Fruit fly (Drosophila melanogaster) whole organism, embryonic: ENCODE measurements around the gene CG4338.

Experiments
- ATbp ChIP-seq: fragments of 200-800 bp; sonication (Bioruptor generic); optimal IDR thresholded peaks from 2 replicates; lab custom pipeline; 2017; ENCODE audit warnings: missing biosample characterization, mild to moderate bottlenecking, missing genetic modification characterization, missing genetic modification reagents
- Abd-B ChIP-seq: fragments of 200-800 bp; sonication (Bioruptor generic); optimal IDR thresholded peaks from 2 replicates; lab custom pipeline; 2018; ENCODE audit warnings: missing biosample characterization, mild to moderate bottlenecking, missing genetic modification characterization, moderate library complexity
- Aef1 ChIP-seq: fragments of 200-800 bp; sonication (Bioruptor generic); IDR thresholded peaks from 3 replicates; pipeline ENCODE4 v1.3.6; 2022; ENCODE audit warnings: missing biosample characterization, missing genetic modification characterization
- Asciz ChIP-seq: fragments of 200-800 bp; sonication (Bioruptor generic); optimal IDR thresholded peaks from 2 replicates; lab custom pipeline; 2017; ENCODE audit warnings: missing biosample characterization, mild to moderate bottlenecking, missing genetic modification characterization, missing genetic modification reagents
- B-H1 ChIP-seq: fragments of 200-800 bp; sonication (Bioruptor generic); IDR thresholded peaks from 3 replicates; pipeline ENCODE4 v1.3.6; 2022; ENCODE audit warnings: missing biosample characterization, missing genetic modification characterization
- C15 ChIP-seq: fragments of 200-800 bp; sonication (Bioruptor generic); IDR thresholded peaks from 3 replicates; pipeline ENCODE4 v1.3.6; 2022; ENCODE audit warnings: missing biosample characterization, missing genetic modification characterization
- CG10274 ChIP-seq: fragments of 200-800 bp; sonication (Bioruptor generic); optimal IDR thresholded peaks from 3 replicates; lab custom pipeline; 2017; ENCODE audit warnings: missing biosample characterization, mild to moderate bottlenecking, missing genetic modification characterization
- CG10979 ChIP-seq: fragments of 200-800 bp; sonication (Bioruptor generic); optimal IDR thresholded peaks from 2 replicates; lab custom pipeline; 2018; ENCODE audit warnings: missing biosample characterization, mild to moderate bottlenecking, missing genetic modification characterization, moderate library complexity
- CG11504 ChIP-seq: fragments of 200-800 bp; sonication (Bioruptor generic); optimal IDR thresholded peaks from 3 replicates; lab custom pipeline; 2019; ENCODE audit warnings: missing biosample characterization, mild to moderate bottlenecking, missing genetic modification characterization, moderate library complexity
- CG13123 ChIP-seq: fragments of 200-800 bp; sonication (Bioruptor generic); optimal IDR thresholded peaks from 2 replicates; lab custom pipeline; 2016; ENCODE audit warnings: missing biosample characterization, missing genetic modification characterization
- CG15514 ChIP-seq: fragments of 200-800 bp; sonication (Bioruptor generic); optimal IDR thresholded peaks from 3 replicates; lab custom pipeline; 2017; ENCODE audit warnings: missing biosample characterization, missing genetic modification characterization, mild to moderate bottlenecking, moderate library complexity, missing genetic modification reagents
- CG1603 ChIP-seq: fragments of 200-800 bp; sonication (Bioruptor generic); optimal IDR thresholded peaks from 2 replicates; lab custom pipeline; 2019; ENCODE audit warnings: missing biosample characterization, mild to moderate bottlenecking, missing genetic modification characterization, moderate library complexity
- CG17359 ChIP-seq: fragments of 200-800 bp; sonication (Bioruptor generic); optimal IDR thresholded peaks from 3 replicates; lab custom pipeline; 2018; ENCODE audit warnings: missing biosample characterization, mild to moderate bottlenecking, missing genetic modification characterization, moderate library complexity
- CG17912 ChIP-seq: fragments of 200-800 bp; sonication (Bioruptor generic); optimal IDR thresholded peaks from 2 replicates; lab custom pipeline; 2018; ENCODE audit warnings: missing biosample characterization, mild to moderate bottlenecking, missing genetic modification characterization
- CG34376 ChIP-seq: fragments of 200-800 bp; sonication (Bioruptor generic); optimal IDR thresholded peaks from 2 replicates; lab custom pipeline; 2018; ENCODE audit warnings: missing biosample characterization, mild to moderate bottlenecking, missing genetic modification characterization
- CG6175 ChIP-seq: fragments of 200-800 bp; sonication (Bioruptor generic); IDR thresholded peaks from 3 replicates; pipeline ENCODE4 v1.3.6; 2022; ENCODE audit warnings: missing biosample characterization, missing genetic modification characterization
- CG7372 ChIP-seq: fragments of 200-800 bp; sonication (Bioruptor generic); IDR thresholded peaks from 2 replicates; pipeline ENCODE4 v1.3.6; 2022; ENCODE audit warnings: missing biosample characterization, missing genetic modification characterization
- CG7786 ChIP-seq: fragments of 200-800 bp; sonication (Bioruptor generic); optimal IDR thresholded peaks from 2 replicates; lab custom pipeline; 2016; ENCODE audit warnings: missing biosample characterization, missing genetic modification characterization
- CG7839 ChIP-seq: fragments of 200-800 bp; sonication (Bioruptor generic); optimal IDR thresholded peaks from 3 replicates; lab custom pipeline; 2018; ENCODE audit warnings: missing biosample characterization, mild to moderate bottlenecking, missing genetic modification characterization, moderate library complexity
- CG8924 ChIP-seq: fragments of 200-800 bp; optimal IDR thresholded peaks from 3 replicates; lab custom pipeline; 2019; ENCODE audit warnings: missing biosample characterization, mild to moderate bottlenecking, missing genetic modification characterization, moderate library complexity
- CG9727 ChIP-seq: fragments of 200-800 bp; sonication (Bioruptor generic); optimal IDR thresholded peaks from 3 replicates; lab custom pipeline; 2017; ENCODE audit warnings: missing biosample characterization, mild to moderate bottlenecking, missing genetic modification characterization
- CG9817 ChIP-seq: fragments of 200-800 bp; sonication (Bioruptor generic); optimal IDR thresholded peaks from 2 replicates; lab custom pipeline; 2018; ENCODE audit warnings: missing biosample characterization, mild to moderate bottlenecking, missing genetic modification characterization, moderate library complexity
- HLH3B ChIP-seq: fragments of 200-800 bp; sonication (Bioruptor generic); IDR thresholded peaks from 2 replicates; pipeline ENCODE4 v1.3.6; 2022; ENCODE audit warnings: missing biosample characterization, missing genetic modification characterization
- Hr78 ChIP-seq, 2 experiments: fragments of 200-800 bp in 1 of 2; fragments of >200 bp in 1 of 2; sonication (Bioruptor generic) in 1 of 2; optimal IDR thresholded peaks; 2 replicates each; lab custom pipeline; 2017 to 2019; ENCODE audit warnings: missing biosample characterization in 2 of 2, missing genetic modification characterization in 2 of 2, mild to moderate bottlenecking in 1 of 2, moderate library complexity in 1 of 2
- Mes4 ChIP-seq: fragments of 200-800 bp; sonication (Bioruptor generic); optimal IDR thresholded peaks from 2 replicates; lab custom pipeline; 2016; ENCODE audit warnings: missing biosample characterization, missing genetic modification characterization
- Pdp1 ChIP-seq, 2 experiments: fragments of 200-800 bp; sonication (Bioruptor generic); optimal IDR thresholded peaks; 3 replicates each; lab custom pipeline; 2016; ENCODE audit warnings: missing biosample characterization in 2 of 2, missing genetic modification characterization in 2 of 2, mild to moderate bottlenecking in 1 of 2, moderate library complexity in 1 of 2
- Scr ChIP-seq: fragments of 200-800 bp; sonication (Bioruptor generic); IDR thresholded peaks from 2 replicates; pipeline ENCODE4 v1.3.6; 2022; ENCODE audit warnings: missing biosample characterization, missing genetic modification characterization; ENCODE audit not compliant: partially characterized antibody
- Ssrp ChIP-seq: fragments of 200-800 bp; sonication (Bioruptor generic); optimal IDR thresholded peaks from 2 replicates; lab custom pipeline; 2018; ENCODE audit warnings: missing biosample characterization, mild to moderate bottlenecking, missing genetic modification characterization, moderate library complexity
- Usf ChIP-seq: fragments of 200-800 bp; sonication (Bioruptor generic); optimal IDR thresholded peaks from 2 replicates; lab custom pipeline; 2017; ENCODE audit warnings: missing genotype, missing biosample characterization, missing genetic modification characterization
- YL-1 ChIP-seq: fragments of 200-800 bp; sonication (Bioruptor generic); optimal IDR thresholded peaks from 3 replicates; lab custom pipeline; 2017; ENCODE audit warnings: missing biosample characterization, mild to moderate bottlenecking, missing genetic modification characterization
- amos ChIP-seq: fragments of 200-800 bp; sonication (Bioruptor generic); IDR thresholded peaks from 2 replicates; pipeline ENCODE4 v1.3.6; 2022; ENCODE audit warnings: missing biosample characterization, missing genetic modification characterization; ENCODE audit not compliant: partially characterized antibody
- cato ChIP-seq: fragments of 200-800 bp; sonication (Bioruptor generic); optimal IDR thresholded peaks from 2 replicates; lab custom pipeline; 2016; ENCODE audit warnings: missing biosample characterization, missing genetic modification characterization, borderline replicate concordance
- chm ChIP-seq: fragments of 200-800 bp; sonication (Bioruptor generic); IDR thresholded peaks from 2 replicates; pipeline ENCODE4 v1.3.6; 2022; ENCODE audit warnings: missing biosample characterization, missing genetic modification characterization
- corto ChIP-seq: fragments of 200-800 bp; sonication (Bioruptor generic); optimal IDR thresholded peaks from 2 replicates; lab custom pipeline; 2016; ENCODE audit warnings: missing biosample characterization, mild to moderate bottlenecking, missing genetic modification characterization, moderate library complexity
- dmrt99B ChIP-seq: fragments of 200-800 bp; sonication (Bioruptor generic); optimal IDR thresholded peaks from 2 replicates; lab custom pipeline; 2018; ENCODE audit warnings: missing biosample characterization, mild to moderate bottlenecking, missing genetic modification characterization, moderate library complexity
- fru ChIP-seq: fragments of >200 bp; optimal IDR thresholded peaks from 2 replicates; lab custom pipeline; 2017
- h ChIP-seq: fragments of >200 bp; optimal IDR thresholded peaks from 2 replicates; lab custom pipeline; 2017
- inv ChIP-seq: fragments of 200-800 bp; sonication (Bioruptor generic); IDR thresholded peaks from 2 replicates; pipeline ENCODE4 v1.3.6; 2022; ENCODE audit warnings: missing biosample characterization, missing genetic modification characterization; ENCODE audit not compliant: partially characterized antibody
- klu ChIP-seq: fragments of 200-800 bp; sonication (Bioruptor generic); IDR thresholded peaks from 2 replicates; pipeline ENCODE4 v1.3.6; 2022; ENCODE audit warnings: missing biosample characterization, missing genetic modification characterization
- lab ChIP-seq: fragments of 200-800 bp; sonication (Bioruptor generic); optimal IDR thresholded peaks from 3 replicates; lab custom pipeline; 2017; ENCODE audit warnings: missing biosample characterization, missing genetic modification characterization, mild to moderate bottlenecking, moderate library complexity, missing genetic modification reagents
- lola ChIP-seq, 3 experiments: fragments of >200 bp in 2 of 3; fragments of 200-800 bp in 1 of 3; sonication (Bioruptor generic) in 1 of 3; optimal IDR thresholded peaks; 2 replicates each; lab custom pipeline; 2017 to 2019; ENCODE audit warnings: missing biosample characterization in 3 of 3, missing genetic modification characterization in 3 of 3, mild to moderate bottlenecking in 1 of 3, moderate library complexity in 1 of 3
- maf-S ChIP-seq: fragments of 200-800 bp; sonication (Bioruptor generic); optimal IDR thresholded peaks from 2 replicates; lab custom pipeline; 2016; ENCODE audit warnings: missing biosample characterization, missing genetic modification characterization
- phol ChIP-seq: fragments of 200-800 bp; sonication (Bioruptor generic); optimal IDR thresholded peaks from 3 replicates; lab custom pipeline; 2018; ENCODE audit warnings: missing biosample characterization, mild to moderate bottlenecking, missing genetic modification characterization, moderate library complexity
- tll ChIP-seq, 2 experiments: fragments of 200-800 bp in 1 of 2; fragments of >200 bp in 1 of 2; sonication (Bioruptor generic) in 1 of 2; optimal IDR thresholded peaks; 2 replicates each; lab custom pipeline; 2017 to 2019; ENCODE audit warnings: missing biosample characterization in 2 of 2, missing genetic modification characterization in 2 of 2, mild to moderate bottlenecking in 1 of 2, moderate library complexity in 1 of 2
- twi ChIP-seq: fragments of 200-800 bp; optimal IDR thresholded peaks from 2 replicates; lab custom pipeline; 2019; ENCODE audit warnings: missing biosample characterization, mild to moderate bottlenecking, missing genetic modification characterization, moderate library complexity
- wor ChIP-seq: fragments of 200-800 bp; sonication (Bioruptor generic); IDR thresholded peaks from 2 replicates; pipeline ENCODE4 v1.3.6; 2022; ENCODE audit warnings: missing biosample characterization, missing genetic modification characterization
- zf30C ChIP-seq: fragments of 200-800 bp; sonication (Bioruptor generic); optimal IDR thresholded peaks from 3 replicates; lab custom pipeline; 2018; ENCODE audit warnings: missing biosample characterization, mild to moderate bottlenecking, missing genetic modification characterization

The CG4338 gene

dm6 chr3R:15242186-15243045 is 32.9 kb upstream of the CG4338 start, which contains the start of the genes tefu and Hsc70-4 (continued):
- TF ChIP-seq CG9727 (GFP tag; lab: Kevin White, UChicago) (peak; percentile 74), CG11504 (tag; lab: Kevin White, UChicago) (no peak), CG34376 (GFP tag; lab: Kevin White, UChicago) (peak; percentile 5), CG13123 (GFP tag; lab: Kevin White, UChicago) (peak; percentile 63), klu (GFP tag; lab: Robert Waterston, UW) (peak; percentile 81), CG7372 (GFP tag; lab: Robert Waterston, UW) (peak; percentile 73), zf30C (no peak), Hr78 (GFP tag; optimal IDR thresholded peaks at IDR 0.05; lab: Kevin White, UChicago) (peak in 1 of 2 experiments; percentile 77), chm (GFP tag; lab: Robert Waterston, UW) (no peak), B-H1 (GFP tag; lab: Robert Waterston, UW) (peak; percentile 73), CG15514 (peak; percentile 74), wor (GFP tag; lab: Robert Waterston, UW) (peak; percentile 60), amos (GFP tag; lab: Robert Waterston, UW) (peak; percentile 51; the same call in 1 of the 2 replicates), CG17912 (GFP tag; lab: Kevin White, UChicago) (peak; percentile 98), CG8924 (peak; percentile 46), dmrt99B (tag; lab: Kevin White, UChicago) (peak; percentile 33), h (lab: Kevin White, UChicago) (no peak), C15 (GFP tag; lab: Robert Waterston, UW) (peak; percentile 55; the same call in 1 of the 3 replicates), CG1603 (peak; percentile 80), CG17359 (tag; lab: Kevin White, UChicago) (peak; percentile 58), CG7839 (peak; percentile 76), CG9817 (tag; lab: Kevin White, UChicago) (peak; percentile 84), Pdp1 (GFP tag; optimal IDR thresholded peaks at IDR 0.05; lab: Kevin White, UChicago) (peak; percentile 85 to 90), lab (peak; percentile 19), CG10979 (peak; percentile 57), lola (GFP tag; optimal IDR thresholded peaks at IDR 0.05; lab: Kevin White, UChicago) (peak in 2 of 3 experiments; percentile 64 to 93), Usf (GFP tag; lab: Kevin White, UChicago) (peak; percentile 78), corto (GFP tag; lab: Kevin White, UChicago) (no peak), Ssrp (tag; lab: Kevin White, UChicago) (peak; percentile 73), Abd-B (peak; percentile 92), CG7786 (peak; percentile 60), cato (GFP tag; lab: Kevin White, UChicago) (peak; percentile 37), maf-S (peak; percentile 76), Aef1 (peak; percentile 86), YL-1 (GFP tag; lab: Kevin White, UChicago) (peak; percentile 44), Asciz (GFP tag; lab: Kevin White, UChicago) (no peak), tll (GFP tag; optimal IDR thresholded peaks at IDR 0.05; lab: Kevin White, UChicago) (peak; percentile 14 to 93), HLH3B (GFP tag; lab: Robert Waterston, UW) (peak; percentile 65; the same call in 1 of the 2 replicates), inv (GFP tag; lab: Robert Waterston, UW) (no peak), Scr (GFP tag; lab: Robert Waterston, UW) (no peak), Mes4 (GFP tag; lab: Kevin White, UChicago) (peak; percentile 45), ATbp (GFP tag; lab: Kevin White, UChicago) (peak; percentile 31), twi (tag; lab: Kevin White, UChicago) (peak; percentile 61), CG6175 (GFP tag; lab: Robert Waterston, UW) (peak; percentile 66; the same call in 2 of the 3 replicates), fru (no peak), CG10274 (GFP tag; lab: Kevin White, UChicago) (peak; percentile 23), phol (peak; percentile 91)
